Fruit fly (Drosophila melanogaster) whole organism, pupa: ENCODE measurements around the gene sav.

ENCODE experiments used
- CG10348 ChIP-seq: fragments of 200-800 bp; sonication (Bioruptor generic); IDR thresholded peaks from 2 replicates; pipeline ENCODE4 v1.3.6; 2022; ENCODE audit warnings: missing biosample characterization, missing genetic modification characterization
- CG12605 ChIP-seq: fragments of 200-800 bp; sonication (Bioruptor generic); IDR thresholded peaks from 2 replicates; pipeline ENCODE4 v1.3.6; 2022; ENCODE audit warnings: missing biosample characterization, missing genetic modification characterization
- CG13204 ChIP-seq: fragments of 200-800 bp; sonication (Bioruptor generic); optimal IDR thresholded peaks from 2 replicates; lab custom pipeline; 2018; ENCODE audit warnings: missing biosample characterization, mild to moderate bottlenecking, missing genetic modification characterization, moderate library complexity
- CG14655 ChIP-seq: fragments of 200-800 bp; sonication (Bioruptor generic); optimal IDR thresholded peaks from 3 replicates; lab custom pipeline; 2017; ENCODE audit warnings: mild to moderate bottlenecking, missing biosample characterization, missing genetic modification reagents, missing genetic modification characterization
- CG15710 ChIP-seq: fragments of 200-800 bp; sonication (Bioruptor generic); optimal IDR thresholded peaks from 2 replicates; lab custom pipeline; 2018; ENCODE audit warnings: missing biosample characterization, mild to moderate bottlenecking, missing genetic modification characterization, moderate library complexity
- CG17806 ChIP-seq: fragments of 200-800 bp; sonication (Bioruptor generic); optimal IDR thresholded peaks from 2 replicates; lab custom pipeline; 2018; ENCODE audit warnings: missing biosample characterization, mild to moderate bottlenecking, missing genetic modification characterization, moderate library complexity
- CG32121 ChIP-seq: fragments of 200-800 bp; sonication (Bioruptor generic); IDR thresholded peaks from 2 replicates; pipeline ENCODE4 v1.3.6; 2022; ENCODE audit warnings: missing biosample characterization, missing genetic modification characterization
- CG34367 ChIP-seq: fragments of 200-800 bp; sonication (Bioruptor generic); optimal IDR thresholded peaks from 2 replicates; lab custom pipeline; 2018; ENCODE audit warnings: missing biosample characterization, mild to moderate bottlenecking, missing genetic modification characterization
- CG4496 ChIP-seq: fragments of 200-800 bp; sonication (Bioruptor generic); IDR thresholded peaks from 3 replicates; pipeline ENCODE4 v1.3.6; 2022; ENCODE audit warnings: missing biosample characterization, missing genetic modification characterization
- CG8159 ChIP-seq: fragments of 200-800 bp; sonication (Bioruptor generic); optimal IDR thresholded peaks from 3 replicates; lab custom pipeline; 2018; ENCODE audit warnings: missing biosample characterization, mild to moderate bottlenecking, missing genetic modification characterization, moderate library complexity
- CG8301 ChIP-seq: fragments of 200-800 bp; sonication (Bioruptor generic); optimal IDR thresholded peaks from 2 replicates; lab custom pipeline; 2018; ENCODE audit warnings: missing biosample characterization, mild to moderate bottlenecking, missing genetic modification characterization
- CG9948 ChIP-seq: fragments of 200-800 bp; sonication (Bioruptor generic); optimal IDR thresholded peaks from 2 replicates; lab custom pipeline; 2018; ENCODE audit warnings: missing biosample characterization, mild to moderate bottlenecking, missing genetic modification characterization, moderate library complexity
- D1 ChIP-seq: fragments of 200-800 bp; sonication (Bioruptor generic); optimal IDR thresholded peaks from 2 replicates; lab custom pipeline; 2018; ENCODE audit warnings: missing biosample characterization, mild to moderate bottlenecking, missing genetic modification characterization, moderate library complexity
- EcR ChIP-seq: fragments of 200-800 bp; sonication (Bioruptor generic); optimal IDR thresholded peaks from 3 replicates; lab custom pipeline; 2019; ENCODE audit warnings: missing biosample characterization, missing genetic modification characterization, mild to moderate bottlenecking, moderate library complexity, missing genetic modification reagents
- Ets98B ChIP-seq: fragments of 200-800 bp; sonication (Bioruptor generic); IDR thresholded peaks from 2 replicates; pipeline ENCODE4 v1.3.6; 2022; ENCODE audit warnings: missing biosample characterization, missing genetic modification characterization
- Pif1A ChIP-seq: fragments of 200-800 bp; sonication (Bioruptor generic); optimal IDR thresholded peaks from 3 replicates; lab custom pipeline; 2016; ENCODE audit warnings: missing biosample characterization, missing genetic modification characterization
- Pif1B ChIP-seq: fragments of 200-800 bp; sonication (Bioruptor generic); optimal IDR thresholded peaks from 3 replicates; lab custom pipeline; 2016; ENCODE audit warnings: missing biosample characterization, missing genetic modification characterization
- Snoo ChIP-seq: fragments of 200-800 bp; sonication (Bioruptor generic); optimal IDR thresholded peaks from 3 replicates; lab custom pipeline; 2017; ENCODE audit warnings: missing biosample characterization, mild to moderate bottlenecking, missing genetic modification characterization, inconsistent platforms
- fd96Ca ChIP-seq: fragments of 200-800 bp; sonication (Bioruptor generic); IDR thresholded peaks from 3 replicates; pipeline ENCODE4 v1.3.6; 2022; ENCODE audit warnings: missing biosample characterization, missing genetic modification characterization
- gl ChIP-seq: fragments of 200-800 bp; sonication (Bioruptor generic); optimal IDR thresholded peaks from 2 replicates; lab custom pipeline; 2018; ENCODE audit warnings: missing biosample characterization, mild to moderate bottlenecking, missing genetic modification characterization
- rn ChIP-seq: fragments of 200-800 bp; sonication (Bioruptor generic); IDR thresholded peaks from 2 replicates; pipeline ENCODE4 v1.3.6; 2022; ENCODE audit warnings: missing biosample characterization, missing genetic modification characterization

Gene sav

dm6 chr3R:23061209-23061608, at the start of gene sav, which contains the start of gene Ublcp1:
sav (minus strand) TSS chr3R:23061304.
Ublcp1 (plus strand) TSS chr3R:23061493.
- TF ChIP-seq rn (GFP tag; lab: Robert Waterston, UW) (no peak), CG8159 (no peak), Snoo (tag; lab: Kevin White, UChicago) (no peak), CG8301 (tag; lab: Kevin White, UChicago) (no peak), CG14655 (no peak), Ets98B (no peak), CG34367 (tag; lab: Kevin White, UChicago) (no peak), EcR (GFP tag; lab: Kevin White, UChicago) (no peak), CG15710 (tag; lab: Kevin White, UChicago) (no peak), CG9948 (tag; lab: Kevin White, UChicago) (no peak), CG17806 (tag; lab: Kevin White, UChicago) (no peak)

- TF ChIP-seq CG15710 (tag; lab: Kevin White, UChicago) (no peak), CG17806 (tag; lab: Kevin White, UChicago) (no peak), CG8301 (tag; lab: Kevin White, UChicago) (peak; percentile 15), Snoo (tag; lab: Kevin White, UChicago) (no peak), rn (GFP tag; lab: Robert Waterston, UW) (no peak), EcR (GFP tag; lab: Kevin White, UChicago) (no peak), CG12605 (GFP tag; lab: Robert Waterston, UW) (no peak), CG4496 (no peak), Pif1B (GFP tag; lab: Kevin White, UChicago) (no peak), gl (tag; lab: Kevin White, UChicago) (no peak), CG32121 (GFP tag; lab: Robert Waterston, UW) (no peak), CG10348 (GFP tag; lab: Robert Waterston, UW) (no peak), Pif1A (GFP tag; lab: Kevin White, UChicago) (no peak), CG34367 (tag; lab: Kevin White, UChicago) (no peak), CG8159 (no peak), fd96Ca (GFP tag; lab: Robert Waterston, UW) (no peak), CG14655 (peak; percentile 13), Ets98B (no peak)
Observed at dm6 chr3R:23110724-23111123, 49.6 kb upstream of the sav start.

- TF ChIP-seq CG10348 (GFP tag; lab: Robert Waterston, UW) (no peak), EcR (GFP tag; lab: Kevin White, UChicago) (no peak), CG8301 (tag; lab: Kevin White, UChicago) (no peak), Snoo (tag; lab: Kevin White, UChicago) (no peak), CG12605 (GFP tag; lab: Robert Waterston, UW) (no peak), CG34367 (tag; lab: Kevin White, UChicago) (no peak), Pif1A (GFP tag; lab: Kevin White, UChicago) (no peak), D1 (no peak)
Observed at dm6 chr3R:23099233-23099632, 38.1 kb upstream of the sav start, which contains the start of gene CG6738. CG6738 (plus strand) TSS chr3R:23099533.

- TF ChIP-seq CG14655 (no peak), CG15710 (tag; lab: Kevin White, UChicago) (no peak), CG8301 (tag; lab: Kevin White, UChicago) (no peak), rn (GFP tag; lab: Robert Waterston, UW) (no peak), gl (tag; lab: Kevin White, UChicago) (no peak), CG13204 (GFP tag; lab: Kevin White, UChicago) (no peak), Snoo (tag; lab: Kevin White, UChicago) (no peak), EcR (GFP tag; lab: Kevin White, UChicago) (no peak), D1 (no peak), CG4496 (no peak), CG17806 (tag; lab: Kevin White, UChicago) (no peak), fd96Ca (GFP tag; lab: Robert Waterston, UW) (no peak), Ets98B (no peak), Pif1B (GFP tag; lab: Kevin White, UChicago) (no peak), Pif1A (GFP tag; lab: Kevin White, UChicago) (no peak), CG10348 (GFP tag; lab: Robert Waterston, UW) (no peak), CG8159 (no peak), CG32121 (GFP tag; lab: Robert Waterston, UW) (no peak)
Observed at dm6 chr3R:23097197-23097809, 36.2 kb upstream of the sav start, which contains the start of gene CG6733. CG6733 (plus strand) TSS chr3R:23097728.

- TF ChIP-seq Pif1B (GFP tag; lab: Kevin White, UChicago) = no peak
- no peak for TF ChIP-seq CG8159
- TF ChIP-seq gl (tag; lab: Kevin White, UChicago) = no peak
- TF ChIP-seq fd96Ca (GFP tag; lab: Robert Waterston, UW) = no peak
- TF ChIP-seq CG13204 (GFP tag; lab: Kevin White, UChicago) = no peak
- TF ChIP-seq CG8301 (tag; lab: Kevin White, UChicago) = no peak
- TF ChIP-seq D1 = no peak
- no peak for TF ChIP-seq CG10348 (GFP tag; lab: Robert Waterston, UW)
- TF ChIP-seq, all 21 proteins: peak for 0
Observed at dm6 chr3R:23095346-23095745, 34.2 kb upstream of the sav start, which contains the start of gene CG17109. CG17109 (plus strand) TSS chr3R:23095690.
